Fruit fly (Drosophila melanogaster): ENCODE data around the gene Claspin.
A peak's percentile ranks its signal among the peaks of the same experiment; 100 is the strongest.

Gene Claspin

DNA sequence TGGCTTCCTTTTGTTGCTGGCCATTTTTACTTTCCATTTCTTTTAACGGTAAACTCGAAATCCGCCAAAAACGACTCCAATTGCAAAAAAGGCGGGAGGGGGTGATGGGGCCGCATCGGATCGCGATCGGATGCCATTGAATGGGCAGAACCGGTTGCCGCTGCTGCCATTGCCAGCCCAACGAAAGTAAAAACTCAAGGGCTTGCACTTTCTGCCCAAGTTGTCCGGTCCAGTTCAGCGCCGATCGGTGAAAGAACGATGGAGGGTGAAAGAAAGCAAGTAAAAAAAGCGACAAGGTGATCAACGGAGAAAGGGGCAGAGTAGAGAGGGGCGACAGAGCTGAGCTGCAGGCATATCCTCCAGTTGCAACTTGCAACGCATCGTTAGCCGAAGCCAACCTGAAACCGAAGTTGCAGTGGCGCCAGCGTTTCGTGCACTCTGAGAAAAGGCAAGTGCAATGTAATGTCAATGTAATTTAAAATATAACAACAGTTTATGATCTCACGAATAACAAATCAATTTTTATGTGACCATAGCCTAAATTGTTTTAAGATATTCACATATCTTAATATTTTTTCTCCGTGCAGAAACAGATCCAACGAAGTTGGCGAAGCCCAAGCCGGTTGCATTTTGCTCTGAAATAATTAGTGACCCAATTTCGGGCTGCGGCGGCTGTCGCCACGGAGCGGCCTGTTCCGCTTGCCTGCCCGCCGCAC, 8.9 kb upstream of the Claspin start:
- TF ChIP-seq spab (GFP tag; optimal IDR thresholded peaks at IDR 0.05) (peak; percentile 69), lz (GFP tag; optimal IDR thresholded peaks at IDR 0.05) (peak; percentile 88), Blimp-1 (GFP tag; optimal IDR thresholded peaks at IDR 0.05) (peak; percentile 100), CG8632 (GFP tag; optimal IDR thresholded peaks at IDR 0.05) (peak; percentile 84), CG11902 (GFP tag; optimal IDR thresholded peaks at IDR 0.05) (peak; percentile 75), CG10669 (GFP tag; optimal IDR thresholded peaks at IDR 0.05) (peak; percentile 79), Sox15 (GFP tag; optimal IDR thresholded peaks at IDR 0.05) (peak; percentile 47), CG31627 (GFP tag; optimal IDR thresholded peaks at IDR 0.05) (peak; percentile 87), CG7368 (GFP tag; optimal IDR thresholded peaks at IDR 0.05) (peak; percentile 79), Eip93F (GFP tag; optimal IDR thresholded peaks at IDR 0.05) (peak; percentile 58), Eip78C (GFP tag) (peak; percentile 97), CG6792 (GFP tag; optimal IDR thresholded peaks at IDR 0.05) (peak; percentile 86), CG6854 (GFP tag; optimal IDR thresholded peaks at IDR 0.05) (peak; percentile 92), fd59A (GFP tag; optimal IDR thresholded peaks at IDR 0.05) (peak; percentile 59), CG6276 (GFP tag; optimal IDR thresholded peaks at IDR 0.05) (peak; percentile 92), Hr38 (GFP tag; optimal IDR thresholded peaks at IDR 0.05) (peak; percentile 48), net (GFP tag; optimal IDR thresholded peaks at IDR 0.05) (peak; percentile 91), Sox14 (GFP tag; optimal IDR thresholded peaks at IDR 0.05) (peak; percentile 89), esn (GFP tag; optimal IDR thresholded peaks at IDR 0.05) (peak; percentile 90), CG3919 (GFP tag; optimal IDR thresholded peaks at IDR 0.05) (peak; percentile 92), Smox (GFP tag; optimal IDR thresholded peaks at IDR 0.05) (peak; percentile 90), CG3032 (tag; optimal IDR thresholded peaks at IDR 0.05) (peak; percentile 64), dsx (GFP tag; optimal IDR thresholded peaks at IDR 0.05; ENCODE audit: poor library complexity, severe bottlenecking) (peak; percentile 73), CG11294 (GFP tag; IDR thresholded peaks at IDR 0.05) (peak; percentile 82), acj6 (GFP tag; optimal IDR thresholded peaks at IDR 0.05) (peak; percentile 85), Hr39 (GFP tag; optimal IDR thresholded peaks at IDR 0.05) (peak; percentile 89), CG10631 (GFP tag; optimal IDR thresholded peaks at IDR 0.05) (peak; percentile 84), svp (GFP tag) (peak; percentile 93), cyc (GFP tag; optimal IDR thresholded peaks at IDR 0.05) (peak; percentile 80), CG34406 (GFP tag; optimal IDR thresholded peaks at IDR 0.05) (peak; percentile 83), Met (GFP tag; optimal IDR thresholded peaks at IDR 0.05) (peak; percentile 91), CG4318 (GFP tag; optimal IDR thresholded peaks at IDR 0.05) (peak; percentile 82), CG11762 (GFP tag; optimal IDR thresholded peaks at IDR 0.05; ENCODE audit: insufficient read depth) (peak; percentile 76), salr (GFP tag; optimal IDR thresholded peaks at IDR 0.05) (peak; percentile 21 to 81), fd85E (GFP tag; optimal IDR thresholded peaks at IDR 0.05) (no peak), CG9139 (GFP tag; optimal IDR thresholded peaks at IDR 0.05) (peak; percentile 39), CG32006 (GFP tag; optimal IDR thresholded peaks at IDR 0.05) (peak; percentile 93), CG1621 (tag; optimal IDR thresholded peaks at IDR 0.05) (peak; percentile 63), Ets21C (GFP tag; optimal IDR thresholded peaks at IDR 0.05) (peak; percentile 70), OdsH (GFP tag; optimal IDR thresholded peaks at IDR 0.05) (peak; percentile 88), ss (GFP tag; optimal IDR thresholded peaks at IDR 0.05) (peak; percentile 53 to 80), CG8319 (GFP tag; optimal IDR thresholded peaks at IDR 0.05) (peak; percentile 70), Lpt (GFP tag; optimal IDR thresholded peaks at IDR 0.05) (peak; percentile 92), pdm3 (GFP tag; optimal IDR thresholded peaks at IDR 0.05) (peak; percentile 90), CG6163 (GFP tag; IDR thresholded peaks at IDR 0.05) (peak; percentile 96), eg (GFP tag; IDR thresholded peaks at IDR 0.05) (peak; percentile 96), CG8119 (GFP tag; IDR thresholded peaks at IDR 0.05) (peak; percentile 97), dac (GFP tag; optimal IDR thresholded peaks at IDR 0.05) (peak; percentile 81), achi (GFP tag; optimal IDR thresholded peaks at IDR 0.05) (peak; percentile 88), Hr4 (GFP tag; optimal IDR thresholded peaks at IDR 0.05) (peak; percentile 92), CG15336 (GFP tag; IDR thresholded peaks at IDR 0.05) (peak; percentile 98)

All from whole organism, prepupa.